Worm (Caenorhabditis elegans): Measurements from ENCODE around the gene gcy-6.

DNA sequence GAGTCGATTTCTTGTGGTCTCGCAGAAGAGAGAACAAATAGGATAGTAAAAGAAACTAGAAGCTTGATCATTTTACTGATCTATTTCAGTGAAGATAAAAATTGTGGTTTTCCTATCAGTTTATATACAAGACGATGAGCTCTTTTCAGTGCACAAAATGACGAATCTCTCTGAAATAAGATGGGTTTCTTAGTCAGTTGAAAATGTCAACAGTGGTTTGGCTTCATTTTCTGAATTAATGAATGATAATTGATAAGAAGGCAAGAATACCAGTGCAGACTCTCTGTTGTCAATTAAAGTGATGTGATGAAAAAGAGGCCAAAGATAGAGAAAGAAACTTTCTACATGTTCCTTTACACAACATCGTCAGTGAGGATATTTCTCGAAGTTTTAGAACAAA is 32.5 kb downstream of the gcy-6 start, which contains the start of gene lys-2:
- no peak for TF ChIP-seq hlh-12 (tag; optimal IDR thresholded peaks at IDR 0.05)
- TF ChIP-seq madf-10 (tag; optimal IDR thresholded peaks at IDR 0.05) = no peak
- TF ChIP-seq C17E4.6 (GFP tag; IDR thresholded peaks at IDR 0.05) = no peak

All from whole organism, young adult.